Worm (Caenorhabditis elegans): Measurements from ENCODE around the gene Y44A6D.1.
A peak's percentile ranks its signal among the peaks of the same experiment; 100 is the strongest.

The Y44A6D.1 gene

DNA sequence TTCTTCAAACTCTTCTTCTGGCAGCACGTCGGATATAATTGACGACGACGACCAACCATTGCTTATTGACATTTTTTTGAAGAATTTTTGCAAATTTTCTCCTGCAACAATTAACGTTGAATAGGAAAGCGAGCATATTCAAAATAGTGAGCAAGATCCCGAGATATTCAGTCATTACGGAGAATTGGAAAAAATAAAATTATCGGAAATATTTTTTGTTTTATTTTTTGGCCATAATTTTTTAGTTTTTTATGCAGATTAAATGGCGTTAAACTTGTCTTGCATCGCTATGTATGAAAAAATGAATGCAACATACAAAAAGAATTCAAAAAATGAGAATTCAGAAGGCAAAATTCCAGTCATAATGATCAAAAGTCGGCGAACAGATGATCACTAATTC is 19.8 kb downstream of the Y44A6D.1 start, which contains the start of gene elp-1:
Gene elp-1 (minus strand): TSS at position 101 of the 400 bp plus-strand sequence.
- TF ChIP-seq mdt-29 (GFP tag; IDR thresholded peaks at IDR 0.05) (no peak), lim-7 (GFP tag; IDR thresholded peaks at IDR 0.05) (no peak), dmd-6 (GFP tag; IDR thresholded peaks at IDR 0.05) (no peak), egl-27 (tag; optimal IDR thresholded peaks at IDR 0.05) (no peak)

DNA sequence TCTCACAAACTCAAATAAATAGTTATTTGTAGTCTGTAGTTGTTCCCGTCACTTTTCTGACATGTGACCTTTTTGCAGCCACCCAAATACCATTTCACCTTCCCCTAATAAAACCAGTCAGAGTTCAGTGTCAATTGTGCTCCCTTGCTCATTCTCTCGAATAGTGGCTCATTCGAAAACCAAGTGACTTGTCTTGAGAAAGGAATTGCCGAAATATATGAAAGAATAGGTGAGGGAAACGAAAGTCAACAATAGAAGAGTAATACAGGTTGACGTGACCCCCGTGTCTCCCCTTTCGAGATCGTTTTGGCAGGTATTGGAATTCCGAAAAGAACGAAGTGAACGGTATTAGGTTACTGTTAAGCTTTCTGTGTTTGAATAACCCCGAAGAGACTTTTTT is 26.6 kb downstream of the Y44A6D.1 start:
- TF ChIP-seq nhr-25 (tag; optimal IDR thresholded peaks at IDR 0.05; ENCODE audit: borderline replicate concordance, insufficient read depth) (no peak), pha-4 (GFP tag; IDR thresholded peaks at IDR 0.05) (no peak), pha-4 (tag; optimal IDR thresholded peaks at IDR 0.05) (peak; percentile 69), set-16 (GFP tag; IDR thresholded peaks at IDR 0.05) (no peak), dmd-9 (GFP tag; IDR thresholded peaks at IDR 0.05) (no peak)

DNA sequence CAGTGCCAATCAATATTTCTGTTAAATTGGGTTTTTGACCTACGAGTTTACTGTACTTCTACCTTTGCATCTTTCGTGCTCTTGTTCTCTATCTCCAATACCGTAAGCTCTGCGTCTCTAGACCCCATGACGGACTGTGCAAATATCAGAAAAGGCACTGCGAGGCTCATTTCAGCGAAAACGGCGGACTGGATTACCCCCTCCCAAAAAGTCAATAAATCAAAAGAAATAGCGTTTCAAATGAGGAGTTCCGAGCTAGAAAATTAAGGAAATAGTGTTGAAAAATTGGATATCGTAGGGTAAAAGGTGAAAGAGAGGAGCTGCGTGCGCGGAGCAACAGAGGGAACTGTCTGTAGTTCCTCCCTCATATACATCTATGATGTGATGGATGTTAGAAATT is 28.1 kb downstream of the Y44A6D.1 start:
- TF ChIP-seq pha-4 (GFP tag; IDR thresholded peaks at IDR 0.05) (no peak; the same call in 1 of the 2 replicates), pha-4 (tag; optimal IDR thresholded peaks at IDR 0.05) (peak; percentile 99), ceh-44 (GFP tag; IDR thresholded peaks at IDR 0.05) (no peak), mdt-29 (GFP tag; IDR thresholded peaks at IDR 0.05) (no peak), set-16 (GFP tag; IDR thresholded peaks at IDR 0.05) (no peak)

DNA sequence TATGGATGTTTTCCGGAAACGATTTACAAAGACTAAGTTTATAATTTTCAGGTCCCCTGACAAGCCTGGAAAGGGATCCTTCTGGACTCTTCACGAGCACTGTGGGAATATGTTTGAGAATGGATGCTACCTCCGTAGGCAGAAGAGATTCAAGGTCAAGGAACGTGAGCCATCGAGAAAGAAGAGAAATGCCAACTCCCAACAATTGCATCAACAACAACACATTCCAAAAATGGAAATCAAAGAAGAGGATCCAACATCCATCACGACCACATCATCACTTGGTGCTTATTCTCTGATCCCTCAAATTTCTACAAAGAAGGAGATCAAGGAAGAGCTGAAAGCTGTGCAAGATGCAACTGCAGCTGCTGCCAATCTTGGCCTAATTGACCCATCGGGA is 31.7 kb downstream of the Y44A6D.1 start:
- no peak for TF ChIP-seq ceh-20 (GFP tag; IDR thresholded peaks at IDR 0.05)
- 0 out of 2 replicates have a peak, but pooled peaks have one; percentile 31 for TF ChIP-seq egl-43 (GFP tag; IDR thresholded peaks at IDR 0.05)
- no peak for TF ChIP-seq spr-1 (tag; optimal IDR thresholded peaks at IDR 0.05)
- TF ChIP-seq aha-1 (tag) = peak; percentile 95
- no peak for TF ChIP-seq spr-3 (GFP tag; optimal IDR thresholded peaks at IDR 0.05)
- peak in 1 of 2 experiments; percentile 90 for TF ChIP-seq unc-62 (GFP tag; optimal IDR thresholded peaks at IDR 0.05 in 1 of 2)
- TF ChIP-seq unc-62 (tag; optimal IDR thresholded peaks at IDR 0.05) = no peak
- TF ChIP-seq pha-4 (GFP tag; IDR thresholded peaks at IDR 0.05) = no peak
- TF ChIP-seq pha-4 (tag; optimal IDR thresholded peaks at IDR 0.05) = no peak

DNA sequence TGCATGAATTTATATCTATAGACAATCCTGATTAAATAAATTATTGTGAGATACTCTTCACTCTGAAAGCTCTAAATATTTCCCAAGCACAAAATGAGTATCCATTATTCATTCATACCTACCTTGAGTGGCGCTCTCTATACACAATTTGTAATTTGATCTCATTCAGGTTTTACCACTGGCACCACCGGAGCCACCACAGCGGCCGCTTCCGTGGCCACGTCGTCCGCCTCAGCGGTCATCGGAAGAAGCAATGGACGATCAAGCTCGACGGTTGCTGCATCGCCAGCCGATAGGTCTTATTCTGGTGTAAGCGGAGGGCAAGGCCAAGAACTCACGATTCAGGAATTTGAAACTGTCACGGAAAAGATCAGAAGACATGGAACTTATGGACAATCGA is 32.6 kb downstream of the Y44A6D.1 start:
- TF ChIP-seq hlh-30 (tag; optimal IDR thresholded peaks at IDR 0.05; ENCODE audit: insufficient read depth) = no peak
- 0 out of 2 replicates have a peak, but pooled peaks have one; percentile 21 for TF ChIP-seq php-3 (GFP tag; IDR thresholded peaks at IDR 0.05)
- TF ChIP-seq egl-43 (GFP tag; IDR thresholded peaks at IDR 0.05) = 0 out of 2 replicates have a peak, but pooled peaks have one; percentile 36
- no peak for TF ChIP-seq daf-16 (GFP tag; optimal IDR thresholded peaks at IDR 0.05)
- no peak for TF ChIP-seq daf-16 (tag; optimal IDR thresholded peaks at IDR 0.05)
- no peak for TF ChIP-seq nhr-77 (tag; optimal IDR thresholded peaks at IDR 0.05)
- TF ChIP-seq dve-1 (tag; optimal IDR thresholded peaks at IDR 0.05; ENCODE audit: insufficient read depth) = no peak
- peak; percentile 62; the same call in 1 of the 2 replicates for TF ChIP-seq set-16 (GFP tag; IDR thresholded peaks at IDR 0.05)
- TF ChIP-seq daf-8 (GFP tag; IDR thresholded peaks at IDR 0.05) = no peak
- no peak for TF ChIP-seq ama-1 (optimal IDR thresholded peaks at IDR 0.05)
- no peak for TF ChIP-seq fos-1 (tag; optimal IDR thresholded peaks at IDR 0.05)
- TF ChIP-seq zip-2 (tag; optimal IDR thresholded peaks at IDR 0.05) = no peak
- TF ChIP-seq nhr-48 (tag; optimal IDR thresholded peaks at IDR 0.05) = no peak
- no peak for TF ChIP-seq lin-38 (GFP tag; IDR thresholded peaks at IDR 0.05)
- TF ChIP-seq R02D3.7 (tag; optimal IDR thresholded peaks at IDR 0.05) = no peak

DNA sequence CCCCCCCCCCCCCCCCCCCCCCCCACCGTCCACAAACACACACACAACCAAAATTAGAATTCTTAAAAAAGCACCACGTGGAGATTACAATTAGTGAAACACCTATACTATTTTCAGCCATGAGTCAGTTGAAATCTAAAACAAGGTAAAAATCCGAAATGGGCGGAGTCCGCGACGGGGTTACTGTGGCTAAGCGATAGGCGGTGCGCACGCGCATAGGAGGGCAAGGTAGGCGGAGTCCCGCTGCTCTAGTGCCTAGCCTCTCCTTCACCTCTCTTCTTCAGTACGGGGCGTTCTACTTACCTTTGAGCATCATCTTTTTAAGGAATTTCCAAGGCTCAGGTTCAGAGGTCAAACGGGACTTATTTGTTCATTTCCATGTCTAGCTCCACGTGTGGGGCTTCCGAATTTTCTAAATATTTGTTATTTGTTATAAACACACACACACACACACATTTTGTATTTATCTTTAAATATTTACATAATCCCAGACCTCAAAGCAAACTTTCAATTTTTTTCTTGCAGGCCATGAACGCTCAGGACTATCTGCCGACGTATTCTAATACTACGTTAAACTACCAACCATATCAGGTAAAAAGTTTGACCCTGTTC is 33.3 kb downstream of the Y44A6D.1 start:
- TF ChIP-seq ceh-28 (tag; optimal IDR thresholded peaks at IDR 0.05) = no peak
- TF ChIP-seq unc-39 (tag; optimal IDR thresholded peaks at IDR 0.05) = no peak
- no peak for TF ChIP-seq lir-3 (tag; optimal IDR thresholded peaks at IDR 0.05)
- no peak for TF ChIP-seq pha-4 (GFP tag; IDR thresholded peaks at IDR 0.05)
- peak; percentile 89 for TF ChIP-seq pha-4 (tag; optimal IDR thresholded peaks at IDR 0.05)
- no peak for TF ChIP-seq ceh-20 (GFP tag; IDR thresholded peaks at IDR 0.05)
- no peak for TF ChIP-seq R02D3.7 (tag; optimal IDR thresholded peaks at IDR 0.05)
- 0 out of 2 replicates have a peak, but pooled peaks have one; percentile 43 for TF ChIP-seq F44E2.7 (GFP tag; IDR thresholded peaks at IDR 0.05)
- TF ChIP-seq ceh-82 (tag; optimal IDR thresholded peaks at IDR 0.05) = no peak
- TF ChIP-seq tra-1 (GFP tag; IDR thresholded peaks at IDR 0.05) = no peak
- TF ChIP-seq set-16 (GFP tag; IDR thresholded peaks at IDR 0.05) = peak; percentile 38; the same call in 1 of the 2 replicates
